Worm (Caenorhabditis elegans) whole organism, L3 larva: ENCODE data around the gene srj-14.

Experiments
- R02D3.7 ChIP-seq: fragments of 150-350 bp; optimal IDR thresholded peaks from 2 replicates; lab custom pipeline; 2014; ENCODE audit warnings: missing biosample characterization, missing genetic modification characterization
- ceh-28 ChIP-seq: fragments of 150-350 bp; optimal IDR thresholded peaks from 2 replicates; lab custom pipeline; 2014; ENCODE audit warnings: missing biosample characterization, missing genetic modification reagents, missing genetic modification characterization
- jun-1 ChIP-seq: fragments of 150-350 bp; optimal IDR thresholded peaks from 2 replicates; lab custom pipeline; 2014; ENCODE audit warnings: missing biosample characterization, missing genetic modification reagents, missing genetic modification characterization
- lin-39 ChIP-seq: fragments of 150-350 bp; optimal IDR thresholded peaks from 2 replicates; lab custom pipeline; 2018; ENCODE audit warnings: missing biosample characterization, missing genetic modification reagents, missing genetic modification characterization
- nhr-237 ChIP-seq: fragments of 150-350 bp; optimal IDR thresholded peaks from 2 replicates; lab custom pipeline; 2014; ENCODE audit warnings: missing biosample characterization, missing genetic modification characterization
- nhr-28 ChIP-seq: fragments of 150-350 bp; optimal IDR thresholded peaks from 2 replicates; lab custom pipeline; 2014; ENCODE audit warnings: missing biosample characterization, missing genetic modification characterization
- nhr-77 ChIP-seq: fragments of 150-350 bp; optimal IDR thresholded peaks from 2 replicates; lab custom pipeline; 2014; ENCODE audit warnings: missing biosample characterization, missing genetic modification characterization
- pha-4 ChIP-seq: fragments of 150-350 bp; optimal IDR thresholded peaks from 2 replicates; lab custom pipeline; 2014; ENCODE audit warnings: missing biosample characterization, missing genetic modification reagents, missing genetic modification characterization
- snpc-4 ChIP-seq: fragments of 150-350 bp; optimal IDR thresholded peaks from 2 replicates; lab custom pipeline; 2014; ENCODE audit warnings: missing biosample characterization, missing genetic modification characterization
- ztf-11 ChIP-seq: fragments of 150-350 bp; optimal IDR thresholded peaks from 2 replicates; lab custom pipeline; 2014; ENCODE audit warnings: missing biosample characterization, missing genetic modification characterization
- ztf-4 ChIP-seq: fragments of 150-350 bp; optimal IDR thresholded peaks from 2 replicates; lab custom pipeline; 2014; ENCODE audit warnings: missing biosample characterization, missing genetic modification characterization

- no peak for TF ChIP-seq R02D3.7 (tag; lab: Kevin White, UChicago)
- no peak for TF ChIP-seq ztf-4 (tag; lab: Kevin White, UChicago)
- no peak for TF ChIP-seq ztf-11 (tag; lab: Kevin White, UChicago)
- TF ChIP-seq pha-4 (tag; lab: Kevin White, UChicago) = no peak
- TF ChIP-seq ceh-28 (tag; lab: Kevin White, UChicago) = no peak
- TF ChIP-seq nhr-28 = no peak
- no peak for TF ChIP-seq nhr-77 (tag; lab: Kevin White, UChicago)
- no peak for TF ChIP-seq lin-39 (tag; lab: Kevin White, UChicago)
- TF ChIP-seq jun-1 (tag; lab: Kevin White, UChicago) = no peak
- TF ChIP-seq snpc-4 = no peak
- TF ChIP-seq nhr-237 (tag; lab: Kevin White, UChicago) = no peak
Observed at ce11 chrV:7389771-7390170, 20.3 kb downstream of the srj-14 start, which contains the start of gene C02H6.1.
